Fruit fly (Drosophila melanogaster): Measurements from ENCODE around the gene Wdr81.

Wdr81 gene

dm6 chr2L:12045941-12046855, 25.4 kb upstream of the Wdr81 start, which contains the start of gene CG6770 (continued):
- TF ChIP-seq ey (GFP tag; optimal IDR thresholded peaks at IDR 0.05) (peak; percentile 82), sv (GFP tag; optimal IDR thresholded peaks at IDR 0.05) (peak; percentile 45), GATAd (GFP tag; optimal IDR thresholded peaks at IDR 0.05) (no peak), CrebA (GFP tag; optimal IDR thresholded peaks at IDR 0.05; ENCODE audit: borderline replicate concordance) (peak; percentile 90), psq (GFP tag; optimal IDR thresholded peaks at IDR 0.05) (peak; percentile 61), usp (GFP tag; optimal IDR thresholded peaks at IDR 0.05) (no peak)

dm6 chr2L:12045578-12045940, 24.8 kb upstream of the Wdr81 start:
- TF ChIP-seq Hr78 (GFP tag; optimal IDR thresholded peaks at IDR 0.05) (no peak), Mio (GFP tag; optimal IDR thresholded peaks at IDR 0.05) (no peak), CG9705 (GFP tag; optimal IDR thresholded peaks at IDR 0.05) (no peak), lola (GFP tag; optimal IDR thresholded peaks at IDR 0.05) (peak; percentile 59), Vsx2 (GFP tag; optimal IDR thresholded peaks at IDR 0.05; ENCODE audit: partially characterized antibody) (peak; percentile 18), dsf (GFP tag; optimal IDR thresholded peaks at IDR 0.05; ENCODE audit: borderline replicate concordance) (no peak), brk (GFP tag; optimal IDR thresholded peaks at IDR 0.05) (no peak), Jra (GFP tag; optimal IDR thresholded peaks at IDR 0.05) (no peak), psq (GFP tag; optimal IDR thresholded peaks at IDR 0.05) (peak; percentile 95)

dm6 chr2L:12044613-12045350, 24.0 kb upstream of the Wdr81 start, which contains the start of gene CG6785:
CG6785 (minus strand) TSS chr2L:12045200.
- peak; percentile 74 for TF ChIP-seq Jra (GFP tag; optimal IDR thresholded peaks at IDR 0.05)
- peak; percentile 60 for TF ChIP-seq psq (GFP tag; optimal IDR thresholded peaks at IDR 0.05)
- peak; percentile 54 for TF ChIP-seq CG9705 (GFP tag; optimal IDR thresholded peaks at IDR 0.05)
- TF ChIP-seq pan (optimal IDR thresholded peaks at IDR 0.05), result no peak
- TF ChIP-seq Hr83 (GFP tag; optimal IDR thresholded peaks at IDR 0.05; ENCODE audit: poor library complexity, severe bottlenecking), result peak; percentile 94
- peak; percentile 67 for TF ChIP-seq sage (GFP tag; optimal IDR thresholded peaks at IDR 0.05)
- TF ChIP-seq rgr (GFP tag; optimal IDR thresholded peaks at IDR 0.05), result peak; percentile 92
- TF ChIP-seq lola (GFP tag; optimal IDR thresholded peaks at IDR 0.05), result no peak
- peak; percentile 84 for TF ChIP-seq br (GFP tag; optimal IDR thresholded peaks at IDR 0.05)
- no peak for TF ChIP-seq CrebA (GFP tag; optimal IDR thresholded peaks at IDR 0.05; ENCODE audit: borderline replicate concordance)
- TF ChIP-seq Dfd (GFP tag; optimal IDR thresholded peaks at IDR 0.05), result no peak
- no peak for TF ChIP-seq GATAd (GFP tag; optimal IDR thresholded peaks at IDR 0.05)
- TF ChIP-seq Mio (GFP tag; optimal IDR thresholded peaks at IDR 0.05), result peak; percentile 33
- TF ChIP-seq dsf (GFP tag; optimal IDR thresholded peaks at IDR 0.05; ENCODE audit: borderline replicate concordance), result peak; percentile 2
- TF ChIP-seq tai (GFP tag; optimal IDR thresholded peaks at IDR 0.05), result no peak
- peak; percentile 72 for TF ChIP-seq CG32264 (GFP tag; optimal IDR thresholded peaks at IDR 0.05)
- peak; percentile 76 for TF ChIP-seq ey (GFP tag; optimal IDR thresholded peaks at IDR 0.05)
- TF ChIP-seq Rel (GFP tag; optimal IDR thresholded peaks at IDR 0.05), result peak; percentile 33
- TF ChIP-seq Rel (tag; optimal IDR thresholded peaks at IDR 0.05), result peak; percentile 73
- TF ChIP-seq Myc (optimal IDR thresholded peaks at IDR 0.05), result no peak
- peak; percentile 71 for TF ChIP-seq Dif (GFP tag; optimal IDR thresholded peaks at IDR 0.05; ENCODE audit: partially characterized antibody)
- TF ChIP-seq brk (GFP tag; optimal IDR thresholded peaks at IDR 0.05), result peak; percentile 83
- no peak for TF ChIP-seq Abd-B (GFP tag; optimal IDR thresholded peaks at IDR 0.05)
- no peak for TF ChIP-seq Vsx2 (GFP tag; optimal IDR thresholded peaks at IDR 0.05; ENCODE audit: partially characterized antibody)
- no peak for TF ChIP-seq usp (GFP tag; optimal IDR thresholded peaks at IDR 0.05)
- TF ChIP-seq Hnf4 (GFP tag; optimal IDR thresholded peaks at IDR 0.05), result peak; percentile 85
- TF ChIP-seq sv (GFP tag; optimal IDR thresholded peaks at IDR 0.05), result peak; percentile 64
- peak; percentile 5 for TF ChIP-seq dmrt93B (GFP tag; optimal IDR thresholded peaks at IDR 0.05)
- TF ChIP-seq dl (GFP tag; optimal IDR thresholded peaks at IDR 0.05; ENCODE audit: insufficient read depth in 1 of 2, partially characterized antibody in 2 of 2), result peak in 1 of 2 experiments; percentile 9
- peak; percentile 91 for TF ChIP-seq h (GFP tag; optimal IDR thresholded peaks at IDR 0.05)
- TF ChIP-seq N (GFP tag; optimal IDR thresholded peaks at IDR 0.05), result no peak
- TF ChIP-seq fru (GFP tag; optimal IDR thresholded peaks at IDR 0.05), result peak; percentile 84
- peak; percentile 49 for TF ChIP-seq woc (GFP tag; optimal IDR thresholded peaks at IDR 0.05)
- TF ChIP-seq Hr78 (GFP tag; optimal IDR thresholded peaks at IDR 0.05), result no peak
- TF ChIP-seq jim (GFP tag; optimal IDR thresholded peaks at IDR 0.05), result peak; percentile 71
- TF ChIP-seq HLH106 (tag; optimal IDR thresholded peaks at IDR 0.05), result peak; percentile 69
- TF ChIP-seq Sp1 (GFP tag; optimal IDR thresholded peaks at IDR 0.05), result peak; percentile 86
- peak; percentile 66 to 84 for TF ChIP-seq foxo (GFP tag; optimal IDR thresholded peaks at IDR 0.05)
- TF ChIP-seq OdsH (GFP tag; optimal IDR thresholded peaks at IDR 0.05), result peak; percentile 90

Data from whole organism, wandering third instar larva.